Worm (Caenorhabditis elegans): ENCODE results near the gene K09E9.4.

The K09E9.4 gene

DNA sequence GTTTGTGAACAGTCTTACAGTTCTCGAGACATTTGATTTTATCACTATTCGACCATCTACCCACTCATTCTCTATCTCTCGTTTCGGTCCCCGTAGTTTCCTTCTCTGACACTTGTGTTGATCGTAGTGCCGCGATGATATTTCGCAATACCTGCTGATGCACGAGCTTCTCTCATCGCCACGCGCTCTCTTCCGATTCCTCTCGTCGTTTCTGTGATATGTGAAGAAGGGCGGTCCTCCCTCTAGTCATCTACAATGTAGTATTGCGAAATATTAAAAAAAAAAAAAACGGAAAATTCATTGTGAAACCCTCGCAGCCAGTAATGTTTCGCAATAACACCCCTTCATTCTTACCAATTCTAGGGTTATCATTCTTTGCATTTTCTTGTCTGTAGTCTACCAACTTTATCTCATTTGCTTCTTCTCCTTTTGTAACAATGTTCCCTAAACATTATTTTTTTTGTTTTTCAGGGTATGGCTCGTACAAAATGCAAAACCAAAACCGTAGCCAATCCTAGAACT is 22.7 kb downstream of the K09E9.4 start, which contains the start of gene nipi-3 (continued):
- TF ChIP-seq ekl-4 (GFP tag; IDR thresholded peaks at IDR 0.05) (peak; percentile 78), zim-3 (tag; optimal IDR thresholded peaks at IDR 0.05) (no peak), hmg-20 (GFP tag; IDR thresholded peaks at IDR 0.05) (0 out of 2 replicates have a peak, but pooled peaks have one; percentile 35), lin-35 (GFP tag; optimal IDR thresholded peaks at IDR 0.05) (peak in 1 of 3 experiments; percentile 85), tlf-1 (GFP tag; optimal IDR thresholded peaks at IDR 0.05) (peak; percentile 70), hsf-1 (GFP tag; IDR thresholded peaks at IDR 0.05) (peak; percentile 77), snpc-1.1 (tag; optimal IDR thresholded peaks at IDR 0.05; ENCODE audit: insufficient read depth) (no peak), dox-1 (GFP tag; IDR thresholded peaks at IDR 0.05) (peak; percentile 87), cebp-2 (GFP tag; IDR thresholded peaks at IDR 0.05) (no peak), nfyb-1 (GFP tag; IDR thresholded peaks at IDR 0.05) (peak; percentile 92), attf-5 (GFP tag; optimal IDR thresholded peaks at IDR 0.05) (peak; percentile 95), rcor-1 (GFP tag; IDR thresholded peaks at IDR 0.05) (peak; percentile 69), mxl-1 (tag; optimal IDR thresholded peaks at IDR 0.05) (no peak), nfya-2 (GFP tag; IDR thresholded peaks at IDR 0.05) (no peak), ztf-28 (GFP tag; IDR thresholded peaks at IDR 0.05) (no peak), lin-26 (GFP tag; IDR thresholded peaks at IDR 0.05) (peak; percentile 83), lir-1 (GFP tag; conservative IDR thresholded peaks at IDR 0.05) (peak; percentile 77; the same call in 1 of the 2 replicates), ztf-6 (GFP tag; IDR thresholded peaks at IDR 0.05) (no peak), ztf-18 (tag; optimal IDR thresholded peaks at IDR 0.05) (peak; percentile 71), ceh-79 (tag; optimal IDR thresholded peaks at IDR 0.05) (no peak), repo-1 (tag; optimal IDR thresholded peaks at IDR 0.05) (no peak), let-526 (GFP tag; IDR thresholded peaks at IDR 0.05) (peak; percentile 88), tbx-9 (tag; optimal IDR thresholded peaks at IDR 0.05; ENCODE audit: borderline replicate concordance) (no peak), D2030.7 (GFP tag; IDR thresholded peaks at IDR 0.05) (no peak), Y53F4B.3 (GFP tag; IDR thresholded peaks at IDR 0.05) (no peak), F22D6.2 (tag; optimal IDR thresholded peaks at IDR 0.05) (peak; percentile 61), ceh-100 (GFP tag; IDR thresholded peaks at IDR 0.05) (peak; percentile 17; the same call in 1 of the 2 replicates), madf-6 (GFP tag; IDR thresholded peaks at IDR 0.05) (no peak), nhr-80 (tag; optimal IDR thresholded peaks at IDR 0.05) (peak; percentile 99), egrh-3 (GFP tag; IDR thresholded peaks at IDR 0.05) (peak; percentile 68), B0035.1 (tag; optimal IDR thresholded peaks at IDR 0.05) (peak; percentile 21), ceh-40 (GFP tag; IDR thresholded peaks at IDR 0.05) (no peak), gei-17 (GFP tag; optimal IDR thresholded peaks at IDR 0.05) (peak; percentile 75), zfh-2 (GFP tag; conservative IDR thresholded peaks at IDR 0.05) (peak; percentile 94), F37B4.10 (GFP tag; IDR thresholded peaks at IDR 0.05) (no peak), sdz-38 (tag; optimal IDR thresholded peaks at IDR 0.05) (no peak), pbrm-1 (GFP tag; IDR thresholded peaks at IDR 0.05) (peak; percentile 90), lin-40 (tag; optimal IDR thresholded peaks at IDR 0.05) (peak; percentile 94), snpc-3.4 (tag; optimal IDR thresholded peaks at IDR 0.05) (no peak), nhr-120 (GFP tag; IDR thresholded peaks at IDR 0.05) (no peak), lag-1 (GFP tag; IDR thresholded peaks at IDR 0.05) (no peak), ztf-26 (tag; optimal IDR thresholded peaks at IDR 0.05) (peak; percentile 92), madf-8 (GFP tag; conservative IDR thresholded peaks at IDR 0.05) (no peak), tbp1 (GFP tag; optimal IDR thresholded peaks at IDR 0.05) (peak; percentile 63), ZK185.1 (tag; optimal IDR thresholded peaks at IDR 0.05; ENCODE audit: poor library complexity, severe bottlenecking) (peak; percentile 84), him-1 (tag; optimal IDR thresholded peaks at IDR 0.05) (no peak), F33H1.4 (GFP tag; IDR thresholded peaks at IDR 0.05) (no peak), mel-28 (tag; optimal IDR thresholded peaks at IDR 0.05; ENCODE audit: borderline replicate concordance) (no peak), ztf-3 (GFP tag; optimal IDR thresholded peaks at IDR 0.05) (peak; percentile 58)
